Fruit fly (Drosophila melanogaster) whole organism, wandering third instar larva: Measurements from ENCODE around the gene CG12123.

ENCODE experiments used
- Abd-B ChIP-seq: fragments of >200 bp; optimal IDR thresholded peaks from 2 replicates; lab custom pipeline; 2017; ENCODE audit warnings: missing biosample characterization, missing genetic modification characterization
- CrebA ChIP-seq: fragments of 200-800 bp; sonication (Bioruptor generic); optimal IDR thresholded peaks from 2 replicates; lab custom pipeline; 2016; ENCODE audit warnings: missing biosample characterization, mild to moderate bottlenecking, missing genetic modification characterization, borderline replicate concordance
- Hnf4 ChIP-seq: fragments of 200-800 bp; sonication (Bioruptor generic); optimal IDR thresholded peaks from 2 replicates; lab custom pipeline; 2016; ENCODE audit warnings: missing biosample characterization, mild to moderate bottlenecking, missing genetic modification characterization
- Sp1 ChIP-seq: fragments of 200-800 bp; sonication (Bioruptor generic); optimal IDR thresholded peaks from 3 replicates; lab custom pipeline; 2019; ENCODE audit warnings: missing biosample characterization, mild to moderate bottlenecking, missing genetic modification characterization, moderate library complexity
- dsf ChIP-seq: sonication (Bioruptor generic); optimal IDR thresholded peaks from 2 replicates; lab custom pipeline; 2016; ENCODE audit warnings: missing biosample characterization, missing genetic modification characterization, borderline replicate concordance
- h ChIP-seq: fragments of 200-800 bp; sonication (Bioruptor generic); optimal IDR thresholded peaks from 3 replicates; lab custom pipeline; 2016; ENCODE audit warnings: missing biosample characterization, mild to moderate bottlenecking, missing genetic modification characterization
- pan ChIP-seq: fragments of >200 bp; optimal IDR thresholded peaks from 2 replicates; lab custom pipeline; 2017
- usp ChIP-seq: fragments of >200 bp; optimal IDR thresholded peaks from 2 replicates; lab custom pipeline; 2017; ENCODE audit warnings: missing biosample characterization, missing genetic modification characterization

- TF ChIP-seq CrebA (no peak), usp (GFP tag; lab: Kevin White, UChicago) (no peak), h (GFP tag; lab: Kevin White, UChicago) (no peak), pan (lab: Kevin White, UChicago) (no peak), dsf (GFP tag; lab: Kevin White, UChicago) (no peak), Abd-B (no peak), Hnf4 (GFP tag; lab: Kevin White, UChicago) (no peak), Sp1 (GFP tag; lab: Kevin White, UChicago) (no peak)
Measured at dm6 chrX:8447166-8447565, 5.0 kb upstream of the CG12123 start.
